Fruit fly (Drosophila melanogaster) whole organism: ENCODE data around the gene CG1532.

Experiments used
- CG8478 ChIP-seq: fragments of >200 bp; optimal IDR thresholded peaks from 2 replicates; lab custom pipeline; 2018; ENCODE audit warnings: inconsistent platforms
- EcR ChIP-seq, 2 experiments: fragments of >200 bp; optimal IDR thresholded peaks; 2 replicates each; lab custom pipeline; 2017; ENCODE audit warnings: missing biosample characterization in 2 of 2, missing genetic modification characterization in 2 of 2, missing genetic modification reagents in 2 of 2
- pan ChIP-seq: fragments of >200 bp; optimal IDR thresholded peaks from 2 replicates; lab custom pipeline; 2017
- psq ChIP-seq: fragments of >200 bp; optimal IDR thresholded peaks from 2 replicates; lab custom pipeline; 2017

DNA sequence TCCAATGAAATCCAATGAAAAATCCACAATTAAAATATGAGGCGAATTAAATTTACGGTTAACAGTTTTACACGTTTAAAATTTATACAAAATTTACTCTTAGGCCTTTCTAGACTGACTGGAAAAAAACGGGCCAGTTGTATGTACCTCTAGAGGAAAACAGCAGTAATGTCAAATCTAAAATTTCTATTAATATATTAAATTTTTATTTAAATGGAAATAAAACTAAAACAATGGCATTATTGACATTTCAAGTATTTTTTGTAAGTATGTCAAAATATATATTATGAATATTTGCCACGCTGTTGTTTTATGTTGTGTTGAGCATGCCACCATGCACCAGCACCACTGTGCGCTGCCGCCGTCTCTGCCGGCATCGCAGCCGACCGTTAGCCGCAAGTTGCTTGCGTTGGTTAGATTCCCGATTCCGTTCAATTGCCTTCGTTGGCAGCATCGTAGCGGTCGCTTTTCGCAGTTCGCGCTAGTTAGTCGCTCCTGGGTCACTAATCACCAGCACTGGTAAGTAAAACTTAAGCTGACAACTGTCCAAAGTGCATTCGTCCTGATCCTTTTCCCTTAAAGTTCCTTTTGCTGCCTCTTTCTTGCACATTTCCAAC lies 16.8 kb upstream of the CG1532 start, which contains the start of gene Cbs:
- no peak for TF ChIP-seq psq (lab: Kevin White, UChicago)
- TF ChIP-seq CG8478 (lab: Kevin White, UChicago), result no peak
- TF ChIP-seq pan (lab: Kevin White, UChicago), result no peak
- TF ChIP-seq EcR (GFP tag; optimal IDR thresholded peaks at IDR 0.05; lab: Kevin White, UChicago), result no peak
